Fruit fly (Drosophila melanogaster): Measurements from ENCODE around the gene CG13855.

Gene CG13855

dm6 chr3R:22447195-22447873, 41.6 kb downstream of the CG13855 start, which contains the start of gene CG34288 (continued):
- no peak for TF ChIP-seq sr (GFP tag; IDR thresholded peaks at IDR 0.05)
- no peak for TF ChIP-seq CG7928 (GFP tag; optimal IDR thresholded peaks at IDR 0.05)
- no peak for TF ChIP-seq nom (GFP tag; optimal IDR thresholded peaks at IDR 0.05)
- TF ChIP-seq Dbx (GFP tag; IDR thresholded peaks at IDR 0.05): peak; percentile 75
- peak; percentile 78 for TF ChIP-seq corto (GFP tag; optimal IDR thresholded peaks at IDR 0.05)
- TF ChIP-seq CG8924 (tag; optimal IDR thresholded peaks at IDR 0.05): no peak
- no peak for TF ChIP-seq CG8765 (GFP tag; IDR thresholded peaks at IDR 0.05)
- TF ChIP-seq nmo (GFP tag; optimal IDR thresholded peaks at IDR 0.05): no peak
- no peak for TF ChIP-seq CG32767 (GFP tag; IDR thresholded peaks at IDR 0.05)
- no peak for TF ChIP-seq CG5245 (GFP tag; optimal IDR thresholded peaks at IDR 0.05)
- TF ChIP-seq CG8388 (GFP tag; optimal IDR thresholded peaks at IDR 0.05): no peak
- TF ChIP-seq h (optimal IDR thresholded peaks at IDR 0.05): no peak
- peak; percentile 26 for TF ChIP-seq CG3163 (GFP tag; optimal IDR thresholded peaks at IDR 0.05)
- no peak for TF ChIP-seq cad (GFP tag; optimal IDR thresholded peaks at IDR 0.05)
- TF ChIP-seq btn (GFP tag; optimal IDR thresholded peaks at IDR 0.05): no peak
- TF ChIP-seq CG4707 (GFP tag; optimal IDR thresholded peaks at IDR 0.05): no peak
- TF ChIP-seq Xbp1 (GFP tag; optimal IDR thresholded peaks at IDR 0.05): no peak
- no peak for TF ChIP-seq CG6689 (GFP tag; IDR thresholded peaks at IDR 0.05)
- TF ChIP-seq CG3065 (GFP tag; optimal IDR thresholded peaks at IDR 0.05): no peak
- TF ChIP-seq Rx (GFP tag; IDR thresholded peaks at IDR 0.05): no peak
- peak; percentile 92 for TF ChIP-seq mirr (GFP tag; optimal IDR thresholded peaks at IDR 0.05)
- peak; percentile 26; the same call in 1 of the 2 replicates for TF ChIP-seq lmd (GFP tag; IDR thresholded peaks at IDR 0.05)
- TF ChIP-seq ERR (GFP tag; optimal IDR thresholded peaks at IDR 0.05): no peak
- TF ChIP-seq CG12236 (GFP tag; optimal IDR thresholded peaks at IDR 0.05): no peak
- no peak for TF ChIP-seq CG2129 (GFP tag; IDR thresholded peaks at IDR 0.05; ENCODE audit: partially characterized antibody)
- peak; percentile 77 for TF ChIP-seq otp (GFP tag; IDR thresholded peaks at IDR 0.05)
- TF ChIP-seq CG6254 (GFP tag; optimal IDR thresholded peaks at IDR 0.05): no peak
- no peak for TF ChIP-seq CG31441 (GFP tag; IDR thresholded peaks at IDR 0.05)
- no peak for TF ChIP-seq Fer2 (tag; optimal IDR thresholded peaks at IDR 0.05)
- TF ChIP-seq vfl (GFP tag; optimal IDR thresholded peaks at IDR 0.05): no peak
- TF ChIP-seq CG13624 (GFP tag; optimal IDR thresholded peaks at IDR 0.05): no peak
- TF ChIP-seq Fer3 (tag; optimal IDR thresholded peaks at IDR 0.05): peak; percentile 56
- no peak for TF ChIP-seq NC2α (GFP tag; optimal IDR thresholded peaks at IDR 0.05)
- TF ChIP-seq CG8478 (optimal IDR thresholded peaks at IDR 0.05): no peak
- TF ChIP-seq CG14441 (GFP tag; IDR thresholded peaks at IDR 0.05): peak; percentile 55
- no peak for TF ChIP-seq CG9727 (GFP tag; optimal IDR thresholded peaks at IDR 0.05)
- peak; percentile 31; the same call in 1 of the 2 replicates for TF ChIP-seq bowl (GFP tag; IDR thresholded peaks at IDR 0.05)
- no peak for TF ChIP-seq lola (GFP tag; optimal IDR thresholded peaks at IDR 0.05)
- no peak for TF ChIP-seq amos (GFP tag; IDR thresholded peaks at IDR 0.05; ENCODE audit: partially characterized antibody)
- peak; percentile 63 for TF ChIP-seq CG11085 (GFP tag; IDR thresholded peaks at IDR 0.05)
- no peak for TF ChIP-seq nerfin-1 (tag; optimal IDR thresholded peaks at IDR 0.05)
- TF ChIP-seq Nf-YA (GFP tag; IDR thresholded peaks at IDR 0.05): peak; percentile 35
- peak; percentile 13; the same call in 1 of the 2 replicates for TF ChIP-seq chm (GFP tag; IDR thresholded peaks at IDR 0.05)
- no peak for TF ChIP-seq phol (tag; optimal IDR thresholded peaks at IDR 0.05)
- no peak for TF ChIP-seq CG5953 (GFP tag; IDR thresholded peaks at IDR 0.05)
- TF ChIP-seq CG2712 (tag; optimal IDR thresholded peaks at IDR 0.05): no peak
- TF ChIP-seq sisA (GFP tag; IDR thresholded peaks at IDR 0.05): peak; percentile 51; the same call in 1 of the 2 replicates
- TF ChIP-seq CG2889 (GFP tag; IDR thresholded peaks at IDR 0.05): no peak
- no peak for TF ChIP-seq slou (GFP tag; optimal IDR thresholded peaks at IDR 0.05)
- TF ChIP-seq MTF-1 (GFP tag; optimal IDR thresholded peaks at IDR 0.05; ENCODE audit: borderline replicate concordance): no peak
- no peak for TF ChIP-seq CG17912 (GFP tag; optimal IDR thresholded peaks at IDR 0.05)
